Worm (Caenorhabditis elegans) whole organism, late embryonic: Measurements from ENCODE around the gene ZK550.6.

Experiments used
- ceh-24 ChIP-seq: sonication (generic microtip); optimal IDR thresholded peaks from 2 replicates; lab custom pipeline; 2016; ENCODE audit warnings: mild to moderate bottlenecking, missing genetic modification characterization, missing compliant biosample characterization
- ceh-6 ChIP-seq: fragments of 200-800 bp; sonication (Bioruptor generic); optimal IDR thresholded peaks from 2 replicates; lab custom pipeline; 2018; ENCODE audit warnings: mild to moderate bottlenecking, missing genetic modification characterization, missing compliant biosample characterization
- dve-1 ChIP-seq: sonication (generic microtip); optimal IDR thresholded peaks from 2 replicates; lab custom pipeline; 2017; ENCODE audit warnings: antibody characterized with exemption, mild to moderate bottlenecking, missing genetic modification characterization, missing compliant biosample characterization
- fkh-10 ChIP-seq: fragments of 150-350 bp; optimal IDR thresholded peaks from 2 replicates; lab custom pipeline; 2014; ENCODE audit warnings: missing biosample characterization, missing genetic modification reagents, missing genetic modification characterization
- hlh-13 ChIP-seq: fragments of 200-800 bp; sonication (Bioruptor generic); optimal IDR thresholded peaks from 2 replicates; lab custom pipeline; 2018; ENCODE audit warnings: mild to moderate bottlenecking, missing genetic modification characterization, missing compliant biosample characterization
- hlh-30 ChIP-seq: sonication (generic microtip); optimal IDR thresholded peaks from 2 replicates; lab custom pipeline; 2017; ENCODE audit warnings: antibody characterized with exemption, missing genetic modification characterization, missing compliant biosample characterization; ENCODE audit not compliant: insufficient read depth
- nhr-11 ChIP-seq: fragments of 150-350 bp; optimal IDR thresholded peaks from 2 replicates; lab custom pipeline; 2014; ENCODE audit warnings: missing biosample characterization, missing genetic modification characterization
- pax-1 ChIP-seq: fragments of 150-350 bp; optimal IDR thresholded peaks from 2 replicates; lab custom pipeline; 2014; ENCODE audit warnings: missing biosample characterization, missing genetic modification characterization
- pha-2 ChIP-seq: sonication (generic microtip); optimal IDR thresholded peaks from 2 replicates; lab custom pipeline; 2017; ENCODE audit warnings: mild to moderate bottlenecking, missing genetic modification characterization, missing compliant biosample characterization
- tbx-7 ChIP-seq: sonication (generic microtip); optimal IDR thresholded peaks from 2 replicates; lab custom pipeline; 2016; ENCODE audit warnings: missing genotype, missing genetic modification characterization, missing compliant biosample characterization
- unc-42 ChIP-seq: sonication (generic microtip); optimal IDR thresholded peaks from 2 replicates; lab custom pipeline; 2016; ENCODE audit warnings: missing genotype, missing genetic modification characterization, missing compliant biosample characterization

ce11 chrIV:17265716-17266115 is 3.4 kb upstream of the ZK550.6 start:
- TF ChIP-seq hlh-30 (tag; lab: Kevin White, UChicago) = no peak
- TF ChIP-seq pax-1 (tag; lab: Kevin White, UChicago) = no peak
- TF ChIP-seq pha-2 (tag; lab: Kevin White, UChicago) = no peak
- TF ChIP-seq ceh-24 (tag; lab: Kevin White, UChicago) = no peak
- no peak for TF ChIP-seq dve-1 (tag; lab: Kevin White, UChicago)
- no peak for TF ChIP-seq ceh-6
- TF ChIP-seq nhr-11 (tag; lab: Kevin White, UChicago) = no peak
- no peak for TF ChIP-seq fkh-10 (GFP tag; lab: Kevin White, UChicago)
- TF ChIP-seq hlh-13 (GFP tag; lab: Kevin White, UChicago) = no peak
- TF ChIP-seq tbx-7 (tag; lab: Kevin White, UChicago) = no peak
- TF ChIP-seq unc-42 = no peak
